Worm (Caenorhabditis elegans) whole organism, early embryonic: ENCODE results near the gene T16G1.6.

Experiments
- ama-1 ChIP-seq: fragments of 150-350 bp; optimal IDR thresholded peaks from 2 replicates; lab custom pipeline; 2014
- flt-1 ChIP-seq: fragments of 200-800 bp; sonication (Bioruptor generic); IDR thresholded peaks from 2 replicates; pipeline ENCODE4 v1.3.6; 2022; ENCODE audit warnings: missing genetic modification characterization, missing compliant biosample characterization
- tra-4 ChIP-seq: sonication (generic microtip); optimal IDR thresholded peaks from 2 replicates; lab custom pipeline; 2017; ENCODE audit warnings: missing genetic modification characterization, missing compliant biosample characterization

DNA sequence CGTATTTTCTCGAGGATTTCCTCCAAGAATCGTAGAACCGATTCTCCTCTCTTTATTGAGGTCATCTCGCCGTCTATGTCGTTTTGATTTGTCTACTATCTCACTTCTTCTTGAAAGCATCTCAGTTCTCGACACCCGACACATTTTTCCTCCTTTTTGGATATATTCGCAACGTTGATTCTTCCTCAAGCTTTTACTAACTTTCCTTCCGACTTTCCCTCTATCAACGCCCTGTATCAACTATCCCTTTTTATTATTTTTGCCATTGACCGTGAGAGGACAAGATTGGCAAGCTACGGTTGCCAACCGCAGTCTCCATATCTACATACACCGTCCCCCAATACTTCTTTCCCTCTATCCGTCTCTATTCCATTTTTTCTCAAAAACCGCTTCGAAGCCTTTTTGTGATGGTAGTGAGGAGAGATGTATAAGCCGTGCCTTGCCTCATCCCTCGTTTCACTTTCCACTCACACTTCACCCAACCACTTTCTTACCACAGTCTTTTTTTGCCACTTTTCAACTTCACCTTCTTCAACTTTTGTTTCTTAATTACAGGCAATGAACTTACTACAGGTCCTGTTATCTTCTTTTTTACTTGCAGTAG lies 7.9 kb downstream of the T16G1.6 start, which contains the start of gene T16G1.2:
- no peak for TF ChIP-seq flt-1 (GFP tag; lab: Robert Waterston, UW)
- no peak for TF ChIP-seq tra-4
- no peak for TF ChIP-seq ama-1
